Worm (Caenorhabditis elegans) whole organism, L4 larva: Measurements from ENCODE around the gene T25G12.3.
A peak's percentile ranks its signal among the peaks of the same experiment; 100 is the strongest.

Experiments used
- F10B5.3 ChIP-seq: sonication (generic microtip); optimal IDR thresholded peaks from 2 replicates; lab custom pipeline; 2016; ENCODE audit warnings: mild to moderate bottlenecking, missing genetic modification characterization, missing compliant biosample characterization
- F26F4.8 ChIP-seq: fragments of 200-800 bp; sonication (Bioruptor generic); conservative IDR thresholded peaks from 2 replicates; pipeline ENCODE4 v1.3.6; 2022; ENCODE audit warnings: missing genetic modification characterization, missing compliant biosample characterization
- F49E8.2 ChIP-seq: sonication (generic microtip); optimal IDR thresholded peaks from 2 replicates; lab custom pipeline; 2016; ENCODE audit warnings: missing compliant biosample characterization, mild to moderate bottlenecking, missing genetic modification characterization, borderline replicate concordance
- T20F7.1 ChIP-seq: fragments of 200-800 bp; sonication (Bioruptor generic); optimal IDR thresholded peaks from 2 replicates; lab custom pipeline; 2018; ENCODE audit warnings: mild to moderate bottlenecking, missing genetic modification characterization, missing compliant biosample characterization
- T26A8.4 ChIP-seq: fragments of 200-800 bp; sonication (Bioruptor generic); IDR thresholded peaks from 2 replicates; pipeline ENCODE4 v1.3.6; 2022; ENCODE audit warnings: missing genetic modification characterization, missing compliant biosample characterization
- Y105C5A.15 ChIP-seq: fragments of 200-800 bp; sonication (Bioruptor generic); IDR thresholded peaks from 2 replicates; pipeline ENCODE4 v1.3.6; 2022; ENCODE audit warnings: missing genetic modification characterization, missing compliant biosample characterization
- ZK337.2 ChIP-seq: fragments of 200-800 bp; sonication (Bioruptor generic); IDR thresholded peaks from 2 replicates; pipeline ENCODE4 v1.3.6; 2022; ENCODE audit warnings: missing genetic modification reagents, missing genetic modification characterization, missing compliant biosample characterization
- aha-1 ChIP-seq: fragments of 150-350 bp; peaks from one replicate; lab custom pipeline; 2014; ENCODE audit warnings: missing biosample characterization, missing genetic modification characterization
- aly-2 ChIP-seq: sonication (generic microtip); optimal IDR thresholded peaks from 2 replicates; lab custom pipeline; 2018; ENCODE audit warnings: missing biosample characterization, missing genetic modification characterization
- ama-1 ChIP-seq: fragments of 150-350 bp; optimal IDR thresholded peaks from 2 replicates; lab custom pipeline; 2014; ENCODE audit warnings: inconsistent platforms, mixed read lengths
- arid-1 ChIP-seq: fragments of 200-800 bp; sonication (Bioruptor generic); conservative IDR thresholded peaks from 2 replicates; pipeline ENCODE4 v1.3.6; 2022; ENCODE audit warnings: missing genetic modification reagents, missing genetic modification characterization, missing compliant biosample characterization
- attf-4 ChIP-seq: sonication (generic microtip); optimal IDR thresholded peaks from 3 replicates; lab custom pipeline; 2017; ENCODE audit warnings: missing biosample characterization, missing genetic modification characterization
- ctbp-1 ChIP-seq: fragments of 200-800 bp; sonication (Bioruptor generic); IDR thresholded peaks from 2 replicates; pipeline ENCODE4 v1.3.6; 2022; ENCODE audit warnings: missing genetic modification reagents, missing genetic modification characterization, missing compliant biosample characterization
- daf-16 ChIP-seq, 3 experiments: sonication (generic microtip); optimal IDR thresholded peaks; 2 replicates each; lab custom pipeline; 2016 to 2017; ENCODE audit warnings: missing genetic modification characterization in 3 of 3, missing genetic modification reagents in 3 of 3, mild to moderate bottlenecking in 2 of 3, missing compliant biosample characterization in 2 of 3, missing biosample characterization in 1 of 3, moderate library complexity in 1 of 3
- daf-19 ChIP-seq: fragments of 200-800 bp; sonication (Bioruptor generic); conservative IDR thresholded peaks from 2 replicates; pipeline ENCODE4 v1.3.6; 2022; ENCODE audit warnings: missing genetic modification characterization, missing compliant biosample characterization
- dmd-8 ChIP-seq: fragments of 200-800 bp; sonication (Bioruptor generic); IDR thresholded peaks from 2 replicates; pipeline ENCODE4 v1.3.6; 2022; ENCODE audit warnings: missing genetic modification characterization, missing compliant biosample characterization
- dmd-9 ChIP-seq: fragments of 200-800 bp; sonication (Bioruptor generic); IDR thresholded peaks from 2 replicates; pipeline ENCODE4 v1.3.6; 2022; ENCODE audit warnings: missing genetic modification reagents, missing genetic modification characterization, missing compliant biosample characterization
- duxl-1 ChIP-seq: sonication (generic microtip); optimal IDR thresholded peaks from 2 replicates; lab custom pipeline; 2016; ENCODE audit warnings: mild to moderate bottlenecking, missing genetic modification characterization, moderate library complexity, missing compliant biosample characterization; ENCODE audit not compliant: poor library complexity
- dve-1 ChIP-seq: sonication (generic microtip); optimal IDR thresholded peaks from 2 replicates; lab custom pipeline; 2017; ENCODE audit warnings: antibody characterized with exemption, mild to moderate bottlenecking, missing genetic modification characterization, missing compliant biosample characterization; ENCODE audit not compliant: insufficient read depth
- fkh-10 ChIP-seq: fragments of 150-350 bp; optimal IDR thresholded peaks from 2 replicates; lab custom pipeline; 2014; ENCODE audit warnings: missing biosample characterization, missing genetic modification reagents, missing genetic modification characterization
- hif-1 ChIP-seq, 2 experiments: sonication (generic microtip); optimal IDR thresholded peaks; 2 replicates each; lab custom pipeline; 2016 to 2017; ENCODE audit warnings: missing compliant biosample characterization in 2 of 2, missing genetic modification characterization in 2 of 2, missing genetic modification reagents in 2 of 2, missing genotype in 2 of 2, mild to moderate bottlenecking in 1 of 2
- hlh-11 ChIP-seq: fragments of 200-800 bp; sonication (Bioruptor generic); optimal IDR thresholded peaks from 2 replicates; lab custom pipeline; 2018; ENCODE audit warnings: mild to moderate bottlenecking, missing genetic modification characterization, missing compliant biosample characterization
- hmg-1.1 ChIP-seq: fragments of 200-800 bp; sonication (Bioruptor generic); IDR thresholded peaks from 2 replicates; pipeline ENCODE4 v1.3.6; 2022; ENCODE audit warnings: missing genetic modification reagents, missing genetic modification characterization, missing compliant biosample characterization
- jun-1 ChIP-seq: fragments of 150-350 bp; optimal IDR thresholded peaks from 2 replicates; lab custom pipeline; 2014; ENCODE audit warnings: missing biosample characterization, missing genetic modification reagents, missing genetic modification characterization
- lim-7 ChIP-seq: fragments of 200-800 bp; sonication (Bioruptor generic); IDR thresholded peaks from 2 replicates; pipeline ENCODE4 v1.3.6; 2022; ENCODE audit warnings: missing genetic modification characterization, missing compliant biosample characterization
- lin-1 ChIP-seq: fragments of 200-800 bp; sonication (Bioruptor generic); IDR thresholded peaks from 2 replicates; pipeline ENCODE4 v1.3.6; 2022; ENCODE audit warnings: missing genetic modification reagents, missing genetic modification characterization, missing compliant biosample characterization
- madf-5 ChIP-seq, 2 experiments: fragments of 200-800 bp; sonication (Bioruptor generic); IDR thresholded peaks; 2 replicates each; pipeline ENCODE4 v1.3.6; 2022; ENCODE audit warnings: missing compliant biosample characterization in 2 of 2, missing genetic modification characterization in 2 of 2
- mep-1 ChIP-seq: fragments of 150-350 bp; sonication (generic microtip); optimal IDR thresholded peaks from 3 replicates; lab custom pipeline; 2014; ENCODE audit warnings: missing biosample characterization, missing genetic modification characterization
- nhr-10 ChIP-seq: fragments of 150-350 bp; optimal IDR thresholded peaks from 2 replicates; lab custom pipeline; 2014; ENCODE audit warnings: missing biosample characterization, missing genetic modification characterization
- nhr-102 ChIP-seq: sonication (generic microtip); optimal IDR thresholded peaks from 2 replicates; lab custom pipeline; 2016; ENCODE audit warnings: mild to moderate bottlenecking, missing genetic modification characterization, moderate library complexity, missing compliant biosample characterization
- nhr-25 ChIP-seq: sonication (generic microtip); optimal IDR thresholded peaks from 2 replicates; lab custom pipeline; 2017; ENCODE audit warnings: missing genetic modification characterization, mild to moderate bottlenecking, missing compliant biosample characterization, antibody characterized with exemption, moderate library complexity, borderline replicate concordance; ENCODE audit not compliant: insufficient read depth
- nhr-42 ChIP-seq: fragments of 200-800 bp; sonication (Bioruptor generic); IDR thresholded peaks from 2 replicates; pipeline ENCODE4 v1.3.6; 2022; ENCODE audit warnings: missing genetic modification characterization, missing compliant biosample characterization
- nhr-48 ChIP-seq: sonication (generic microtip); optimal IDR thresholded peaks from 2 replicates; lab custom pipeline; 2016; ENCODE audit warnings: mild to moderate bottlenecking, missing genetic modification characterization, missing compliant biosample characterization
- nhr-6 ChIP-seq: fragments of 150-350 bp; optimal IDR thresholded peaks from 2 replicates; lab custom pipeline; 2014; ENCODE audit warnings: missing biosample characterization, missing genetic modification characterization
- nhr-76 ChIP-seq: fragments of 150-350 bp; optimal IDR thresholded peaks from 2 replicates; lab custom pipeline; 2014; ENCODE audit warnings: missing biosample characterization, missing genetic modification characterization
- pha-4 ChIP-seq, 2 experiments: fragments of 150-350 bp in 1 of 2; fragments of 200-800 bp in 1 of 2; sonication (Bioruptor generic) in 1 of 2; IDR thresholded peaks in 1 of 2; optimal IDR thresholded peaks in 1 of 2; 2 replicates each; pipeline versions ENCODE4 v1.3.6 to Lab custom; 2014 to 2022; ENCODE audit warnings: missing genetic modification characterization in 2 of 2, missing genetic modification reagents in 2 of 2, missing biosample characterization in 1 of 2, missing compliant biosample characterization in 1 of 2
- pqm-1 ChIP-seq: sonication (generic microtip); optimal IDR thresholded peaks from 2 replicates; lab custom pipeline; 2017; ENCODE audit warnings: missing biosample characterization, missing genetic modification characterization
- rbr-2 ChIP-seq: sonication (generic microtip); optimal IDR thresholded peaks from 2 replicates; lab custom pipeline; 2016; ENCODE audit warnings: missing genotype, missing genetic modification characterization, missing compliant biosample characterization
- saeg-2 ChIP-seq: fragments of 200-800 bp; sonication (Bioruptor generic); IDR thresholded peaks from 2 replicates; pipeline ENCODE4 v1.3.6; 2022; ENCODE audit warnings: missing genetic modification reagents, missing genetic modification characterization, missing compliant biosample characterization
- set-16 ChIP-seq: fragments of 200-800 bp; sonication (Bioruptor generic); IDR thresholded peaks from 2 replicates; pipeline ENCODE4 v1.3.6; 2022; ENCODE audit warnings: missing genetic modification reagents, missing genetic modification characterization, missing compliant biosample characterization
- spr-3 ChIP-seq: fragments of 200-800 bp; sonication (Bioruptor generic); optimal IDR thresholded peaks from 2 replicates; lab custom pipeline; 2018; ENCODE audit warnings: mild to moderate bottlenecking, missing genetic modification characterization, missing compliant biosample characterization
- unc-62 ChIP-seq, 3 experiments: fragments of 150-350 bp in 1 of 3; sonication (generic microtip); optimal IDR thresholded peaks in 2 of 3; peaks in 1 of 3; 1 replicate in 1 of 3; 2 replicates in 2 of 3; lab custom pipeline; 2014 to 2017; ENCODE audit warnings: missing biosample characterization in 3 of 3, missing genetic modification characterization in 3 of 3, missing genetic modification reagents in 3 of 3, missing genotype in 1 of 3
- zag-1 ChIP-seq: fragments of 150-350 bp; optimal IDR thresholded peaks from 2 replicates; lab custom pipeline; 2014; ENCODE audit warnings: missing biosample characterization, missing genetic modification characterization
- ztf-11 ChIP-seq: fragments of 150-350 bp; optimal IDR thresholded peaks from 2 replicates; lab custom pipeline; 2014; ENCODE audit warnings: missing biosample characterization, missing genetic modification characterization

Gene T25G12.3

ce11 chrX:17214803-17215202, 16.6 kb upstream of the T25G12.3 start, which contains the start of gene acdh-10:
Gene acdh-10 (minus strand): TSS chrX:17214903.
- no peak for TF ChIP-seq T26A8.4 (GFP tag; lab: Robert Waterston, UW)
- TF ChIP-seq ama-1 (lab: Kevin White, UChicago), result peak; percentile 23
- TF ChIP-seq ztf-11 (tag; lab: Kevin White, UChicago), result no peak
- no peak for TF ChIP-seq daf-16 (GFP tag; optimal IDR thresholded peaks at IDR 0.05; lab: Kevin White, UChicago)
- peak; percentile 3 for TF ChIP-seq daf-16 (tag; optimal IDR thresholded peaks at IDR 0.05; lab: Kevin White, UChicago)

ce11 chrX:17215753-17216152, 15.7 kb upstream of the T25G12.3 start:
- TF ChIP-seq pha-4 (GFP tag; IDR thresholded peaks at IDR 0.05; lab: Robert Waterston, UW), result peak; percentile 7; the same call in 1 of the 2 replicates
- no peak for TF ChIP-seq pha-4 (tag; optimal IDR thresholded peaks at IDR 0.05; lab: Kevin White, UChicago)
- no peak for TF ChIP-seq nhr-6 (tag; lab: Kevin White, UChicago)
- TF ChIP-seq dmd-9 (GFP tag; lab: Robert Waterston, UW), result peak; percentile 40; the same call in 1 of the 2 replicates
- TF ChIP-seq T20F7.1 (GFP tag; lab: Kevin White, UChicago), result no peak
- TF ChIP-seq aha-1 (tag; lab: Kevin White, UChicago), result peak; percentile 59
- TF ChIP-seq set-16 (GFP tag; lab: Robert Waterston, UW), result peak; percentile 61

ce11 chrX:17216178-17216577, 15.3 kb upstream of the T25G12.3 start:
- TF ChIP-seq daf-16 (GFP tag; optimal IDR thresholded peaks at IDR 0.05; lab: Kevin White, UChicago) (no peak), daf-16 (tag; optimal IDR thresholded peaks at IDR 0.05; lab: Kevin White, UChicago) (peak; percentile 43), ZK337.2 (GFP tag; lab: Robert Waterston, UW) (no peak), F49E8.2 (tag; lab: Kevin White, UChicago) (no peak), nhr-76 (no peak), daf-19 (no peak), unc-62 (GFP tag; optimal IDR thresholded peaks at IDR 0.05 in 1 of 2; lab: Kevin White, UChicago) (no peak), unc-62 (tag; optimal IDR thresholded peaks at IDR 0.05; lab: Kevin White, UChicago) (no peak), hlh-11 (peak; percentile 63), nhr-102 (tag; lab: Kevin White, UChicago) (no peak), ama-1 (lab: Kevin White, UChicago) (no peak), lin-1 (0 out of 2 replicates have a peak, but pooled peaks have one; percentile 16), nhr-48 (tag; lab: Kevin White, UChicago) (peak; percentile 4), nhr-42 (GFP tag; lab: Robert Waterston, UW) (no peak), hmg-1.1 (no peak), mep-1 (tag; lab: Kevin White, UChicago) (peak; percentile 11), dmd-9 (GFP tag; lab: Robert Waterston, UW) (no peak), jun-1 (tag; lab: Kevin White, UChicago) (no peak), hif-1 (tag; optimal IDR thresholded peaks at IDR 0.05; lab: Kevin White, UChicago) (no peak), Y105C5A.15 (no peak), aha-1 (tag; lab: Kevin White, UChicago) (no peak), pha-4 (GFP tag; IDR thresholded peaks at IDR 0.05; lab: Robert Waterston, UW) (peak; percentile 4; the same call in 1 of the 2 replicates), pha-4 (tag; optimal IDR thresholded peaks at IDR 0.05; lab: Kevin White, UChicago) (no peak), nhr-10 (tag; lab: Kevin White, UChicago) (peak; percentile 43), spr-3 (no peak), pqm-1 (tag; lab: Kevin White, UChicago) (peak; percentile 50), duxl-1 (tag; lab: Kevin White, UChicago) (no peak), aly-2 (no peak), F26F4.8 (GFP tag; lab: Robert Waterston, UW) (no peak), dmd-8 (no peak), rbr-2 (tag; lab: Kevin White, UChicago) (no peak), F10B5.3 (no peak), arid-1 (GFP tag; lab: Robert Waterston, UW) (no peak), lim-7 (no peak), madf-5 (GFP tag; IDR thresholded peaks at IDR 0.05; lab: Robert Waterston, UW) (no peak), dve-1 (peak; percentile 50), fkh-10 (GFP tag; lab: Kevin White, UChicago) (no peak), nhr-25 (tag; lab: Kevin White, UChicago) (no peak), attf-4 (no peak), zag-1 (tag; lab: Kevin White, UChicago) (no peak), saeg-2 (GFP tag; lab: Robert Waterston, UW) (no peak), ctbp-1 (GFP tag; lab: Robert Waterston, UW) (no peak)
